Worm (Caenorhabditis elegans): ENCODE results near the gene C09B9.85.

Gene C09B9.85

DNA sequence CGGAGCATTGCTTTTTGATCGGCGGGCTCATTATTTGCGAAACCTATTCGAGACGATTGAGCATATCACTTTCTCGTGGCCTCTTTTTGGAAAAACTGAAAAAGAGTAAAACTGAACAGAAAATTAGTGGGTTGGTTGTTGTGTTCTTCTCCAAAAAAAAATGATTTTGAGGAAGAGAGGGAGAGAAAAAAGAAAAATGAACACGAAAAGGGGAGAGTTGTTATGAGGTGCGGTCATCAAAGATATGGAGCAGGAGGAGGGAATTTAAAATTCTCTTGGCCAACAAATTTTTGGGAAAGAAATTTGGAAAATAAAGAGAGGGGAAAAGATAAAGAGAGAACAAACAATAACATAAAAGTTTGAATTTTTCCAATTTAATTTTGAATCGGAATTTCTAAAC, 19.8 kb upstream of the C09B9.85 start, which contains the start of gene hot-9:
Gene hot-9 (minus strand): TSS at position 101 of the 400 bp plus-strand sequence.
- TF ChIP-seq attf-3 (GFP tag; conservative IDR thresholded peaks at IDR 0.05) (no peak), ceh-91 (GFP tag; IDR thresholded peaks at IDR 0.05) (no peak), attf-5 (GFP tag; optimal IDR thresholded peaks at IDR 0.05) (no peak), B0019.2 (GFP tag; conservative IDR thresholded peaks at IDR 0.05) (no peak), ztf-22 (GFP tag; optimal IDR thresholded peaks at IDR 0.05) (no peak), F37B4.10 (GFP tag; IDR thresholded peaks at IDR 0.05) (no peak), aptf-3 (GFP tag; IDR thresholded peaks at IDR 0.05) (no peak), F22D6.2 (tag; optimal IDR thresholded peaks at IDR 0.05) (no peak), egl-44 (GFP tag; IDR thresholded peaks at IDR 0.05) (no peak), snpc-3.4 (tag; optimal IDR thresholded peaks at IDR 0.05) (no peak), die-1 (tag; optimal IDR thresholded peaks at IDR 0.05) (no peak), pha-4 (tag; optimal IDR thresholded peaks at IDR 0.05) (no peak)

DNA sequence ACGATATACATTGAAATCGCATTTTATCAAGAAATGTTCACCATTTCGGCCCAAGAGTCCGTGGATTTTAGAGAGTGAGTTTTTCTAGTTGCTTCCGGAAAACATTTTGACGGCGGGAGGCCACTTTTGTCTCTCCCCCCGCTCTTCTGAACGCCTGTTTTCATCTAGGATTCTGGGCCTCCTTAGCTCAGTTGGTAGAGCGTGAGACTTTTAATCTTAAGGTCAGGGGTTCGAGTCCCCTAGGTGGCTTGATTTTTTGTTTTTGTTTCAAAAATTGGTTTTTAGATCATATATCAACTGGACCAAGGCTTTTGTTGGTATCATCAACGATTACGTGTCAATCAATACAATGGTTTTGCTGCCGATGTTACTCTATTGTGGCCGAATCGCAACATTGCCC, 13.2 kb upstream of the C09B9.85 start:
- no peak; the same call in 1 of the 2 replicates for TF ChIP-seq dox-1 (GFP tag; IDR thresholded peaks at IDR 0.05)
- TF ChIP-seq rcor-1 (GFP tag; IDR thresholded peaks at IDR 0.05): no peak; the same call in 1 of the 2 replicates
- peak; percentile 66; the same call in 1 of the 2 replicates for TF ChIP-seq hmg-1.2 (GFP tag; IDR thresholded peaks at IDR 0.05)
- no peak for TF ChIP-seq ets-4 (GFP tag; optimal IDR thresholded peaks at IDR 0.05)
- no peak for TF ChIP-seq lir-1 (GFP tag; conservative IDR thresholded peaks at IDR 0.05)
- peak; percentile 12 for TF ChIP-seq snpc-3.4 (tag; optimal IDR thresholded peaks at IDR 0.05)
- no peak for TF ChIP-seq K11D2.4 (GFP tag; IDR thresholded peaks at IDR 0.05)
- peak; percentile 47 for TF ChIP-seq ZK185.1 (tag; optimal IDR thresholded peaks at IDR 0.05; ENCODE audit: poor library complexity, severe bottlenecking)
- TF ChIP-seq chd-7 (tag; optimal IDR thresholded peaks at IDR 0.05): no peak
- no peak for TF ChIP-seq Y53F4B.3 (GFP tag; IDR thresholded peaks at IDR 0.05)
- peak; percentile 63 for TF ChIP-seq athp-1 (tag; optimal IDR thresholded peaks at IDR 0.05)
- peak; percentile 8 for TF ChIP-seq somi-1 (GFP tag; optimal IDR thresholded peaks at IDR 0.05)
- no peak for TF ChIP-seq lsy-27 (tag; optimal IDR thresholded peaks at IDR 0.05; ENCODE audit: borderline replicate concordance, insufficient read depth)
- no peak for TF ChIP-seq lin-54 (GFP tag; optimal IDR thresholded peaks at IDR 0.05)
- peak; percentile 49 for TF ChIP-seq hrde-1 (tag; optimal IDR thresholded peaks at IDR 0.05; ENCODE audit: borderline replicate concordance)
- TF ChIP-seq B0019.2 (GFP tag; conservative IDR thresholded peaks at IDR 0.05): no peak
- no peak for TF ChIP-seq nfya-2 (GFP tag; IDR thresholded peaks at IDR 0.05)
- no peak for TF ChIP-seq Y56A3A.18 (GFP tag; IDR thresholded peaks at IDR 0.05)
- 0 out of 2 replicates have a peak, but pooled peaks have one; percentile 60 for TF ChIP-seq nhr-120 (GFP tag; IDR thresholded peaks at IDR 0.05)
- TF ChIP-seq lin-35 (GFP tag; optimal IDR thresholded peaks at IDR 0.05): no peak
- peak; percentile 49 for TF ChIP-seq T07F8.4 (tag; optimal IDR thresholded peaks at IDR 0.05)
- TF ChIP-seq ztf-26 (tag; optimal IDR thresholded peaks at IDR 0.05): no peak
- no peak for TF ChIP-seq F55B11.4 (tag; optimal IDR thresholded peaks at IDR 0.05; ENCODE audit: borderline replicate concordance, insufficient read depth)
- peak; percentile 67; the same call in 1 of the 2 replicates for TF ChIP-seq aptf-3 (GFP tag; IDR thresholded peaks at IDR 0.05)
- peak; percentile 93 for TF ChIP-seq ztf-25 (GFP tag; IDR thresholded peaks at IDR 0.05)
- TF ChIP-seq pha-4 (tag; optimal IDR thresholded peaks at IDR 0.05): no peak
- no peak for TF ChIP-seq nhr-80 (tag; optimal IDR thresholded peaks at IDR 0.05)
- TF ChIP-seq F57C9.4 (tag; optimal IDR thresholded peaks at IDR 0.05): no peak
- peak; percentile 99 for TF ChIP-seq tbp1 (GFP tag; optimal IDR thresholded peaks at IDR 0.05)
- peak; percentile 66 for TF ChIP-seq F23B12.7 (tag; optimal IDR thresholded peaks at IDR 0.05; ENCODE audit: insufficient read depth)
- no peak for TF ChIP-seq F39B2.1 (GFP tag; IDR thresholded peaks at IDR 0.05)
- no peak for TF ChIP-seq hlh-26 (GFP tag; conservative IDR thresholded peaks at IDR 0.05)
- no peak for TF ChIP-seq mel-28 (tag; optimal IDR thresholded peaks at IDR 0.05; ENCODE audit: borderline replicate concordance)
- no peak for TF ChIP-seq F37B4.10 (GFP tag; IDR thresholded peaks at IDR 0.05)
- TF ChIP-seq C06A6.2 (GFP tag; conservative IDR thresholded peaks at IDR 0.05): no peak
- no peak for TF ChIP-seq Y53G8AR.9 (GFP tag; conservative IDR thresholded peaks at IDR 0.05)
- TF ChIP-seq rec-8 (tag; optimal IDR thresholded peaks at IDR 0.05): peak; percentile 9 to 77
- no peak; the same call in 1 of the 2 replicates for TF ChIP-seq Y67H2A.10 (GFP tag; conservative IDR thresholded peaks at IDR 0.05)

All from whole organism, young adult.